Worm (Caenorhabditis elegans) whole organism, L4 larva: Measurements from ENCODE around the gene spdl-1.
A peak's percentile ranks its signal among the peaks of the same experiment; 100 is the strongest.

Experiments used
- F10B5.3 ChIP-seq: sonication (generic microtip); optimal IDR thresholded peaks from 2 replicates; lab custom pipeline; 2016; ENCODE audit warnings: mild to moderate bottlenecking, missing genetic modification characterization, missing compliant biosample characterization
- F44E2.7 ChIP-seq: fragments of 200-800 bp; sonication (Bioruptor generic); IDR thresholded peaks from 2 replicates; pipeline ENCODE4 v2.1.2; 2022; ENCODE audit warnings: missing genetic modification characterization, missing compliant biosample characterization
- F49E8.2 ChIP-seq: sonication (generic microtip); optimal IDR thresholded peaks from 2 replicates; lab custom pipeline; 2016; ENCODE audit warnings: missing compliant biosample characterization, mild to moderate bottlenecking, missing genetic modification characterization, borderline replicate concordance
- Y5F2A.4 ChIP-seq: fragments of 200-800 bp; sonication (Bioruptor generic); optimal IDR thresholded peaks from 2 replicates; lab custom pipeline; 2018; ENCODE audit warnings: mild to moderate bottlenecking, missing genetic modification characterization, missing compliant biosample characterization
- ZK546.5 ChIP-seq, 2 experiments: sonication (generic microtip); optimal IDR thresholded peaks; 2 replicates each; lab custom pipeline; 2017; ENCODE audit warnings: missing biosample characterization in 2 of 2, missing genetic modification characterization in 2 of 2
- aha-1 ChIP-seq: fragments of 150-350 bp; peaks from one replicate; lab custom pipeline; 2014; ENCODE audit warnings: missing biosample characterization, missing genetic modification characterization
- ama-1 ChIP-seq: fragments of 150-350 bp; optimal IDR thresholded peaks from 2 replicates; lab custom pipeline; 2014; ENCODE audit warnings: inconsistent platforms, mixed read lengths
- attf-4 ChIP-seq: sonication (generic microtip); optimal IDR thresholded peaks from 3 replicates; lab custom pipeline; 2017; ENCODE audit warnings: missing biosample characterization, missing genetic modification characterization
- ceh-28 ChIP-seq: fragments of 150-350 bp; optimal IDR thresholded peaks from 2 replicates; lab custom pipeline; 2014; ENCODE audit warnings: missing biosample characterization, missing genetic modification reagents, missing genetic modification characterization
- ceh-44 ChIP-seq: fragments of 200-800 bp; sonication (Bioruptor generic); IDR thresholded peaks from 2 replicates; pipeline ENCODE4 v1.3.6; 2022; ENCODE audit warnings: missing genetic modification reagents, missing genetic modification characterization, missing compliant biosample characterization
- ces-1 ChIP-seq: fragments of 150-350 bp; sonication (generic microtip); optimal IDR thresholded peaks from 4 replicates; lab custom pipeline; 2014; ENCODE audit warnings: missing biosample characterization, missing genetic modification reagents, missing genetic modification characterization
- ctbp-1 ChIP-seq: fragments of 200-800 bp; sonication (Bioruptor generic); IDR thresholded peaks from 2 replicates; pipeline ENCODE4 v1.3.6; 2022; ENCODE audit warnings: missing genetic modification reagents, missing genetic modification characterization, missing compliant biosample characterization
- daf-19 ChIP-seq: fragments of 200-800 bp; sonication (Bioruptor generic); conservative IDR thresholded peaks from 2 replicates; pipeline ENCODE4 v1.3.6; 2022; ENCODE audit warnings: missing genetic modification characterization, missing compliant biosample characterization
- dmd-6 ChIP-seq: fragments of 200-800 bp; sonication (Bioruptor generic); IDR thresholded peaks from 2 replicates; pipeline ENCODE4 v1.3.6; 2022; ENCODE audit warnings: missing genetic modification reagents, missing genetic modification characterization, missing compliant biosample characterization
- dpl-1 ChIP-seq: fragments of 150-350 bp; optimal IDR thresholded peaks from 2 replicates; lab custom pipeline; 2014; ENCODE audit warnings: missing biosample characterization, missing genetic modification reagents, missing genetic modification characterization
- egl-43 ChIP-seq: fragments of 200-800 bp; sonication (Bioruptor generic); IDR thresholded peaks from 2 replicates; pipeline ENCODE4 v1.3.6; 2022; ENCODE audit warnings: missing genetic modification reagents, missing genetic modification characterization, missing compliant biosample characterization
- fkh-10 ChIP-seq: fragments of 150-350 bp; optimal IDR thresholded peaks from 2 replicates; lab custom pipeline; 2014; ENCODE audit warnings: missing biosample characterization, missing genetic modification reagents, missing genetic modification characterization
- gei-8 ChIP-seq: fragments of 200-800 bp; sonication (Bioruptor generic); optimal IDR thresholded peaks from 2 replicates; lab custom pipeline; 2018; ENCODE audit warnings: mild to moderate bottlenecking, missing genetic modification characterization, missing compliant biosample characterization
- lin-1 ChIP-seq: fragments of 200-800 bp; sonication (Bioruptor generic); IDR thresholded peaks from 2 replicates; pipeline ENCODE4 v1.3.6; 2022; ENCODE audit warnings: missing genetic modification reagents, missing genetic modification characterization, missing compliant biosample characterization
- lin-15B ChIP-seq: fragments of 150-350 bp; sonication (generic microtip); optimal IDR thresholded peaks from 3 replicates; lab custom pipeline; 2014; ENCODE audit warnings: missing biosample characterization, missing genetic modification characterization
- lin-29 ChIP-seq: fragments of 200-800 bp; sonication (Bioruptor generic); IDR thresholded peaks from 2 replicates; pipeline ENCODE4 v1.3.6; 2022; ENCODE audit warnings: missing genetic modification reagents, missing genetic modification characterization, missing compliant biosample characterization
- madf-9 ChIP-seq: fragments of 200-800 bp; sonication (Bioruptor generic); conservative IDR thresholded peaks from 2 replicates; pipeline ENCODE4 v1.3.6; 2022; ENCODE audit warnings: missing genetic modification reagents, missing genetic modification characterization, missing compliant biosample characterization
- mep-1 ChIP-seq: fragments of 150-350 bp; sonication (generic microtip); optimal IDR thresholded peaks from 3 replicates; lab custom pipeline; 2014; ENCODE audit warnings: missing biosample characterization, missing genetic modification characterization
- mxl-2 ChIP-seq: fragments of 200-800 bp; sonication (Bioruptor generic); conservative IDR thresholded peaks from 2 replicates; pipeline ENCODE4 v1.3.6; 2022; ENCODE audit warnings: missing genetic modification reagents, missing genetic modification characterization, missing compliant biosample characterization
- nhr-25 ChIP-seq: sonication (generic microtip); optimal IDR thresholded peaks from 2 replicates; lab custom pipeline; 2017; ENCODE audit warnings: missing genetic modification characterization, mild to moderate bottlenecking, missing compliant biosample characterization, antibody characterized with exemption, moderate library complexity, borderline replicate concordance; ENCODE audit not compliant: insufficient read depth
- nhr-48 ChIP-seq: sonication (generic microtip); optimal IDR thresholded peaks from 2 replicates; lab custom pipeline; 2016; ENCODE audit warnings: mild to moderate bottlenecking, missing genetic modification characterization, missing compliant biosample characterization
- nhr-76 ChIP-seq: fragments of 150-350 bp; optimal IDR thresholded peaks from 2 replicates; lab custom pipeline; 2014; ENCODE audit warnings: missing biosample characterization, missing genetic modification characterization
- pqm-1 ChIP-seq: sonication (generic microtip); optimal IDR thresholded peaks from 2 replicates; lab custom pipeline; 2017; ENCODE audit warnings: missing biosample characterization, missing genetic modification characterization
- set-16 ChIP-seq: fragments of 200-800 bp; sonication (Bioruptor generic); IDR thresholded peaks from 2 replicates; pipeline ENCODE4 v1.3.6; 2022; ENCODE audit warnings: missing genetic modification reagents, missing genetic modification characterization, missing compliant biosample characterization
- tag-97 ChIP-seq: fragments of 200-800 bp; sonication (Bioruptor generic); IDR thresholded peaks from 2 replicates; pipeline ENCODE4 v1.3.6; 2022; ENCODE audit warnings: missing genetic modification characterization, missing compliant biosample characterization
- tra-1 ChIP-seq: fragments of 200-800 bp; sonication (Bioruptor generic); IDR thresholded peaks from 2 replicates; pipeline ENCODE4 v1.3.6; 2022; ENCODE audit warnings: missing genetic modification reagents, missing genetic modification characterization, missing compliant biosample characterization
- ztf-11 ChIP-seq: fragments of 150-350 bp; optimal IDR thresholded peaks from 2 replicates; lab custom pipeline; 2014; ENCODE audit warnings: missing biosample characterization, missing genetic modification characterization

The spdl-1 gene

ce11 chrII:7791408-7792050 is 10.2 kb downstream of the spdl-1 start (continued):
- TF ChIP-seq nhr-48 (tag; lab: Kevin White, UChicago): no peak
- peak; percentile 47 for TF ChIP-seq ama-1 (lab: Kevin White, UChicago)
- no peak for TF ChIP-seq nhr-76
- no peak for TF ChIP-seq lin-15B (tag; lab: Kevin White, UChicago)
- TF ChIP-seq lin-29 (GFP tag; lab: Robert Waterston, UW): no peak
- TF ChIP-seq ceh-28 (tag; lab: Kevin White, UChicago): no peak
- TF ChIP-seq gei-8: no peak
- TF ChIP-seq aha-1 (tag; lab: Kevin White, UChicago): peak; percentile 63
- TF ChIP-seq F10B5.3 (tag; lab: Kevin White, UChicago): no peak

- no peak for TF ChIP-seq Y5F2A.4 (GFP tag; lab: Kevin White, UChicago)
- no peak for TF ChIP-seq dpl-1 (GFP tag; lab: Kevin White, UChicago)
- TF ChIP-seq mep-1: no peak
- no peak for TF ChIP-seq ztf-11 (tag; lab: Kevin White, UChicago)
- TF ChIP-seq egl-43: no peak
- TF ChIP-seq F44E2.7 (GFP tag; lab: Robert Waterston, UW): no peak
- no peak for TF ChIP-seq ZK546.5 (tag; optimal IDR thresholded peaks at IDR 0.05; lab: Kevin White, UChicago)
- TF ChIP-seq set-16 (GFP tag; lab: Robert Waterston, UW): no peak
- TF ChIP-seq mxl-2 (GFP tag; lab: Robert Waterston, UW): no peak
- no peak for TF ChIP-seq aha-1 (tag; lab: Kevin White, UChicago)
- no peak for TF ChIP-seq tag-97 (GFP tag; lab: Robert Waterston, UW)
- no peak for TF ChIP-seq tra-1 (GFP tag; lab: Robert Waterston, UW)
- no peak for TF ChIP-seq lin-15B (tag; lab: Kevin White, UChicago)
- TF ChIP-seq lin-1: no peak
- no peak for TF ChIP-seq ctbp-1 (GFP tag; lab: Robert Waterston, UW)
Observed at ce11 chrII:7792514-7792913, 11.1 kb downstream of the spdl-1 start.

DNA sequence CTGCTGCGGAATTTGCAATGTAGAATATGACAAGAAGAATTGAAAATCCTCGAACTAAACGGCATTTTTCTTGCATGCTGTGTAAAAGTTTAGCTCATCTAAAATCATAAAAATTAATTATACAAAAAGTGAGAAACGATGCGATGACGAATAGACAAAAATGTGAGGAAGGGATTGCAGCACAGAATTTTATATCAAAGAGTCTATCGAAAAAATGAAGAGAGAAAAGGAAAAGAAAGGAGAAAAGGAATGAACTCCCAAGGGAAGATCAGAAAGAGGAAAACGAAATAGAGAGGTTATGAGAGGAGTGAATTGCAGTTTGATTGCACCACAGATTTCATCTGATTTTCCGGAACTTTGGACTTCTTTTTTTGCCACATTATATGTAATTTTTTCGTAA is 12.9 kb downstream of the spdl-1 start, which contains the start of gene glr-4:
Gene glr-4, minus strand, starts transcription at position 101 of the 400 bp plus-strand sequence.
- no peak for TF ChIP-seq F49E8.2 (tag; lab: Kevin White, UChicago)
- TF ChIP-seq madf-9 (GFP tag; lab: Robert Waterston, UW): no peak

- TF ChIP-seq daf-19 (GFP tag; lab: Robert Waterston, UW): no peak
- peak; percentile 10 for TF ChIP-seq fkh-10 (GFP tag; lab: Kevin White, UChicago)
- no peak for TF ChIP-seq attf-4 (tag; lab: Kevin White, UChicago)
- peak; percentile 40 for TF ChIP-seq ces-1 (GFP tag; lab: Kevin White, UChicago)
- TF ChIP-seq ceh-44 (GFP tag; lab: Robert Waterston, UW): no peak
Observed at ce11 chrII:7795299-7795698, 13.9 kb downstream of the spdl-1 start.

ce11 chrII:7801255-7801654 is 19.9 kb downstream of the spdl-1 start:
- TF ChIP-seq pqm-1 (tag; lab: Kevin White, UChicago): peak; percentile 52
- TF ChIP-seq dmd-6 (GFP tag; lab: Robert Waterston, UW): peak; percentile 25; the same call in 1 of the 2 replicates
- TF ChIP-seq nhr-25 (tag; lab: Kevin White, UChicago): no peak
